Worm (Caenorhabditis elegans) whole organism, L4/young adult: ENCODE measurements around the gene cpg-18.

Experiments
- W03F9.2 ChIP-seq: fragments of 150-350 bp; optimal IDR thresholded peaks from 2 replicates; lab custom pipeline; 2014; ENCODE audit warnings: missing biosample characterization, missing genetic modification characterization
- dao-5 ChIP-seq: sonication (generic microtip); optimal IDR thresholded peaks from 2 replicates; lab custom pipeline; 2016; ENCODE audit warnings: missing genotype, missing genetic modification characterization, moderate library complexity, missing compliant biosample characterization
- him-1 ChIP-seq: sonication (generic microtip); optimal IDR thresholded peaks from 2 replicates; lab custom pipeline; 2016; ENCODE audit warnings: missing genotype, missing genetic modification reagents, missing genetic modification characterization, missing compliant biosample characterization

Gene cpg-18

ce11 chrIV:5744114-5744513 is 9.3 kb downstream of the cpg-18 start, which contains the start of gene C45E5.1:
TSS of gene C45E5.1 (plus strand) at chrIV:5744403.
- no peak for TF ChIP-seq him-1
- no peak for TF ChIP-seq dao-5 (tag; lab: Kevin White, UChicago)
- no peak for TF ChIP-seq W03F9.2 (tag; lab: Kevin White, UChicago)

ce11 chrIV:5749874-5750273 is 15.1 kb downstream of the cpg-18 start:
- TF ChIP-seq dao-5 (tag; lab: Kevin White, UChicago) (no peak), him-1 (no peak), W03F9.2 (tag; lab: Kevin White, UChicago) (no peak)

ce11 chrIV:5751997-5752396 is 17.2 kb downstream of the cpg-18 start:
- TF ChIP-seq dao-5 (tag; lab: Kevin White, UChicago), result no peak

ce11 chrIV:5752704-5753103 is 17.9 kb downstream of the cpg-18 start:
- TF ChIP-seq him-1, result no peak
- no peak for TF ChIP-seq W03F9.2 (tag; lab: Kevin White, UChicago)
- no peak for TF ChIP-seq dao-5 (tag; lab: Kevin White, UChicago)

ce11 chrIV:5753253-5753652 is 18.4 kb downstream of the cpg-18 start:
- no peak for TF ChIP-seq him-1
- TF ChIP-seq W03F9.2 (tag; lab: Kevin White, UChicago), result no peak
- no peak for TF ChIP-seq dao-5 (tag; lab: Kevin White, UChicago)

ce11 chrIV:5753954-5754543 is 19.2 kb downstream of the cpg-18 start:
- TF ChIP-seq him-1, result no peak

- TF ChIP-seq him-1, result no peak
- TF ChIP-seq W03F9.2 (tag; lab: Kevin White, UChicago), result no peak
- TF ChIP-seq dao-5 (tag; lab: Kevin White, UChicago), result no peak
Observed at ce11 chrIV:5754821-5755220, 20.0 kb downstream of the cpg-18 start.

- no peak for TF ChIP-seq him-1
- no peak for TF ChIP-seq dao-5 (tag; lab: Kevin White, UChicago)
- TF ChIP-seq W03F9.2 (tag; lab: Kevin White, UChicago), result no peak
Observed at ce11 chrIV:5755922-5756321, 21.1 kb downstream of the cpg-18 start.

- no peak for TF ChIP-seq dao-5 (tag; lab: Kevin White, UChicago)
- no peak for TF ChIP-seq W03F9.2 (tag; lab: Kevin White, UChicago)
- TF ChIP-seq him-1, result no peak
Observed at ce11 chrIV:5757762-5758161, 22.9 kb downstream of the cpg-18 start, which contains the start of gene nhr-46. TSS of gene nhr-46 (minus strand) at chrIV:5757862.

- TF ChIP-seq him-1 (no peak), W03F9.2 (tag; lab: Kevin White, UChicago) (no peak), dao-5 (tag; lab: Kevin White, UChicago) (no peak)
Observed at ce11 chrIV:5758695-5759094, 23.9 kb downstream of the cpg-18 start.

- TF ChIP-seq him-1 (no peak), dao-5 (tag; lab: Kevin White, UChicago) (no peak), W03F9.2 (tag; lab: Kevin White, UChicago) (no peak)
Observed at ce11 chrIV:5760656-5761055, 25.8 kb downstream of the cpg-18 start.

- TF ChIP-seq dao-5 (tag; lab: Kevin White, UChicago) (no peak), W03F9.2 (tag; lab: Kevin White, UChicago) (no peak), him-1 (no peak)
Observed at ce11 chrIV:5761211-5761907, 26.5 kb downstream of the cpg-18 start.

ce11 chrIV:5762770-5763169 is 27.9 kb downstream of the cpg-18 start:
- TF ChIP-seq him-1 (no peak), dao-5 (tag; lab: Kevin White, UChicago) (no peak), W03F9.2 (tag; lab: Kevin White, UChicago) (no peak)

- TF ChIP-seq W03F9.2 (tag; lab: Kevin White, UChicago) (no peak), dao-5 (tag; lab: Kevin White, UChicago) (no peak), him-1 (no peak)
Observed at ce11 chrIV:5764392-5764791, 29.6 kb downstream of the cpg-18 start.

ce11 chrIV:5765652-5766051 is 30.8 kb downstream of the cpg-18 start:
- TF ChIP-seq him-1 (no peak), W03F9.2 (tag; lab: Kevin White, UChicago) (no peak), dao-5 (tag; lab: Kevin White, UChicago) (no peak)
